Fruit fly (Drosophila melanogaster) whole organism, prepupa: ENCODE results near the gene CG6675.

ENCODE experiments used
- Blimp-1 ChIP-seq: fragments of 200-800 bp; sonication (Bioruptor generic); optimal IDR thresholded peaks from 3 replicates; lab custom pipeline; 2017; ENCODE audit warnings: missing biosample characterization, missing genetic modification characterization, mild to moderate bottlenecking, moderate library complexity, missing genetic modification reagents
- CG1621 ChIP-seq: fragments of 200-800 bp; sonication (Bioruptor generic); optimal IDR thresholded peaks from 3 replicates; lab custom pipeline; 2018; ENCODE audit warnings: missing biosample characterization, mild to moderate bottlenecking, missing genetic modification characterization
- CG3032 ChIP-seq: fragments of 200-800 bp; optimal IDR thresholded peaks from 2 replicates; lab custom pipeline; 2019; ENCODE audit warnings: missing biosample characterization, mild to moderate bottlenecking, missing genetic modification characterization, moderate library complexity
- CG7368 ChIP-seq: fragments of 200-800 bp; sonication (Bioruptor generic); optimal IDR thresholded peaks from 3 replicates; lab custom pipeline; 2016; ENCODE audit warnings: missing biosample characterization, missing genetic modification characterization
- CG8319 ChIP-seq: fragments of 200-800 bp; sonication (Bioruptor generic); optimal IDR thresholded peaks from 3 replicates; lab custom pipeline; 2016; ENCODE audit warnings: missing biosample characterization, missing genetic modification characterization
- Ets21C ChIP-seq: fragments of 200-800 bp; sonication (Bioruptor generic); optimal IDR thresholded peaks from 3 replicates; lab custom pipeline; 2016; ENCODE audit warnings: missing biosample characterization, missing genetic modification characterization
- Ets96B ChIP-seq: fragments of 200-800 bp; optimal IDR thresholded peaks from 2 replicates; lab custom pipeline; 2019; ENCODE audit warnings: missing biosample characterization, mild to moderate bottlenecking, missing genetic modification characterization, moderate library complexity
- Gug ChIP-seq: fragments of 200-800 bp; sonication (Bioruptor generic); IDR thresholded peaks from 2 replicates; pipeline ENCODE4 v1.3.6; 2022; ENCODE audit warnings: missing biosample characterization, missing genetic modification characterization
- Hr4 ChIP-seq: fragments of 200-800 bp; sonication (Bioruptor generic); optimal IDR thresholded peaks from 3 replicates; lab custom pipeline; 2016; ENCODE audit warnings: missing biosample characterization, missing genetic modification characterization
- Lpt ChIP-seq: fragments of 200-800 bp; sonication (Bioruptor generic); optimal IDR thresholded peaks from 3 replicates; lab custom pipeline; 2016; ENCODE audit warnings: missing biosample characterization, missing genetic modification characterization
- OdsH ChIP-seq: fragments of 200-800 bp; sonication (Bioruptor generic); optimal IDR thresholded peaks from 3 replicates; lab custom pipeline; 2016; ENCODE audit warnings: missing biosample characterization, missing genetic modification characterization
- Smox ChIP-seq: fragments of 200-800 bp; sonication (Bioruptor generic); optimal IDR thresholded peaks from 3 replicates; lab custom pipeline; 2016; ENCODE audit warnings: missing biosample characterization, missing genetic modification characterization
- acj6 ChIP-seq: fragments of 200-800 bp; sonication (Bioruptor generic); optimal IDR thresholded peaks from 3 replicates; lab custom pipeline; 2016; ENCODE audit warnings: missing biosample characterization, missing genetic modification characterization
- cyc ChIP-seq: fragments of 200-800 bp; sonication (Bioruptor generic); optimal IDR thresholded peaks from 3 replicates; lab custom pipeline; 2016; ENCODE audit warnings: missing biosample characterization, missing genetic modification characterization
- esn ChIP-seq: fragments of 200-800 bp; sonication (Bioruptor generic); optimal IDR thresholded peaks from 2 replicates; lab custom pipeline; 2016; ENCODE audit warnings: missing biosample characterization, mild to moderate bottlenecking, missing genetic modification characterization, moderate library complexity
- fd85E ChIP-seq: fragments of 200-800 bp; sonication (Bioruptor generic); optimal IDR thresholded peaks from 3 replicates; lab custom pipeline; 2016; ENCODE audit warnings: missing biosample characterization, missing genetic modification characterization
- lz ChIP-seq: fragments of 200-800 bp; sonication (Bioruptor generic); optimal IDR thresholded peaks from 3 replicates; lab custom pipeline; 2016; ENCODE audit warnings: missing biosample characterization, missing genetic modification characterization
- topi ChIP-seq: fragments of 200-800 bp; sonication (Bioruptor generic); optimal IDR thresholded peaks from 3 replicates; lab custom pipeline; 2016; ENCODE audit warnings: missing biosample characterization, missing genetic modification characterization

CG6675 gene

DNA sequence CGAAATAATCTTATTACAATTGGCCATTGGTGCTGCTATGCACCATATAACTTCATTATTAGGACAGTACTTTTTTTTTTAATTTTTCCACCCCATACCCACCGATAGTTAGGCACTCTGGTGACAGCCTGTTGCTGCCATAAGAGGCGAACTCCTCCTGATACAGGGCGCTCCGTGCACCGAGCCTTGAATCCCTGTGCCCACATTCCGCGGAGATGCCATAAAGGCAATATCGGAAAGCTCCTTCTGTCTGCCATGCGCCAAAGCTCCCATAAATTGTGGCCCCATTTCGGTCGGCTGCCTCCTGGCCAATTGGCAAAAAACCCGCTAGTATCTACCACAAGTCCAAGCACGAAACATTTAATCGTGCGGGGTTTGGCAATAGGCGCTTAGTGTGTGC is 44.5 kb downstream of the CG6675 start:
- TF ChIP-seq CG8319 (GFP tag; lab: Kevin White, UChicago), result no peak
- no peak for TF ChIP-seq Lpt (GFP tag; lab: Kevin White, UChicago)
- TF ChIP-seq Blimp-1 (GFP tag; lab: Kevin White, UChicago), result no peak
- TF ChIP-seq, all 60 proteins: peak for 0

DNA sequence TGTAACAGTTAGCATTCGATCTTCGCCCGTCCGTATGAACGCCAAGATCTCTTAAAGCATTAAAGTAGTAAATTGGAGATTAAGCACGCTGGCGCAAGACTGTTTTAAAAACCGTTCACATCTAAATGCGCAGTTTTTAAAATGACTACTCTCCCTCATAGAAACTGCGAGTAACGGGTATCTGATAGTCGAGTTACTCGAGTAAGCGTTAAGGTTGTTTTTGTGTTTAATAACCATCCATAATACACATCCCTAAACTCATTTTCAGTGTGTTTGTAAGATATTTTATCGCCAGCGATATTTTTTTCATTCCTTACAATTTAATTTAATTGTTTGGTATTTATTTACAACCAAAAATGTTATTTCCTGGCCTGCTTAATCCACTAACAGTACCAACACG is 51.0 kb downstream of the CG6675 start:
- TF ChIP-seq Lpt (GFP tag; lab: Kevin White, UChicago), result no peak
- no peak for TF ChIP-seq Hr4 (GFP tag; lab: Kevin White, UChicago)
- TF ChIP-seq acj6 (GFP tag; lab: Kevin White, UChicago), result no peak
- TF ChIP-seq CG8319 (GFP tag; lab: Kevin White, UChicago), result no peak
- no peak for TF ChIP-seq cyc
- no peak for TF ChIP-seq Smox (GFP tag; lab: Kevin White, UChicago)
- no peak for TF ChIP-seq Gug
- TF ChIP-seq OdsH (GFP tag; lab: Kevin White, UChicago), result no peak
- TF ChIP-seq CG7368, result no peak
- TF ChIP-seq CG1621 (tag; lab: Kevin White, UChicago), result no peak
- no peak for TF ChIP-seq lz
- no peak for TF ChIP-seq topi (GFP tag; lab: Kevin White, UChicago)
- TF ChIP-seq fd85E, result no peak
- no peak for TF ChIP-seq CG3032 (tag; lab: Kevin White, UChicago)
- TF ChIP-seq Ets21C (GFP tag; lab: Kevin White, UChicago), result no peak
- no peak for TF ChIP-seq Ets96B (tag; lab: Kevin White, UChicago)
- TF ChIP-seq esn (GFP tag; lab: Kevin White, UChicago), result no peak
